Worm (Caenorhabditis elegans) whole organism, L3 larva: Measurements from ENCODE around the gene K10C2.2.

Experiments used
- ZK546.5 ChIP-seq: sonication (generic microtip); optimal IDR thresholded peaks from 2 replicates; lab custom pipeline; 2017; ENCODE audit warnings: missing biosample characterization, missing genetic modification characterization
- ceh-9 ChIP-seq: sonication (generic microtip); optimal IDR thresholded peaks from 2 replicates; lab custom pipeline; 2018; ENCODE audit warnings: missing biosample characterization, missing genetic modification characterization
- egl-27 ChIP-seq: sonication (generic microtip); optimal IDR thresholded peaks from 4 replicates; lab custom pipeline; 2017; ENCODE audit warnings: missing biosample characterization, missing genetic modification reagents, missing genetic modification characterization
- fkh-2 ChIP-seq: fragments of 150-350 bp; optimal IDR thresholded peaks from 2 replicates; lab custom pipeline; 2014; ENCODE audit warnings: missing biosample characterization, missing genetic modification reagents, missing genetic modification characterization
- mdl-1 ChIP-seq: fragments of 150-350 bp; optimal IDR thresholded peaks from 2 replicates; lab custom pipeline; 2014; ENCODE audit warnings: missing biosample characterization, missing genetic modification characterization
- nhr-23 ChIP-seq: fragments of 150-350 bp; optimal IDR thresholded peaks from 2 replicates; lab custom pipeline; 2014; ENCODE audit warnings: missing biosample characterization, missing genetic modification reagents, missing genetic modification characterization
- nhr-25 ChIP-seq: sonication (generic microtip); optimal IDR thresholded peaks from 2 replicates; lab custom pipeline; 2017; ENCODE audit warnings: missing biosample characterization, missing genetic modification characterization
- nhr-76 ChIP-seq: fragments of 150-350 bp; sonication (generic microtip); optimal IDR thresholded peaks from 5 replicates; lab custom pipeline; 2014; ENCODE audit warnings: missing biosample characterization, missing genetic modification characterization
- sea-2 ChIP-seq: fragments of 150-350 bp; sonication (generic microtip); optimal IDR thresholded peaks from 4 replicates; lab custom pipeline; 2014; ENCODE audit warnings: missing biosample characterization, missing genetic modification reagents, missing genetic modification characterization
- tbx-2 ChIP-seq: sonication (generic microtip); optimal IDR thresholded peaks from 2 replicates; lab custom pipeline; 2016; ENCODE audit warnings: mild to moderate bottlenecking, missing genetic modification characterization, missing compliant biosample characterization
- unc-62 ChIP-seq: fragments of 150-350 bp; sonication (generic microtip); optimal IDR thresholded peaks from 4 replicates; lab custom pipeline; 2014; ENCODE audit warnings: missing biosample characterization, missing genetic modification reagents, missing genetic modification characterization
- ztf-11 ChIP-seq: fragments of 150-350 bp; optimal IDR thresholded peaks from 2 replicates; lab custom pipeline; 2014; ENCODE audit warnings: missing biosample characterization, missing genetic modification characterization

DNA sequence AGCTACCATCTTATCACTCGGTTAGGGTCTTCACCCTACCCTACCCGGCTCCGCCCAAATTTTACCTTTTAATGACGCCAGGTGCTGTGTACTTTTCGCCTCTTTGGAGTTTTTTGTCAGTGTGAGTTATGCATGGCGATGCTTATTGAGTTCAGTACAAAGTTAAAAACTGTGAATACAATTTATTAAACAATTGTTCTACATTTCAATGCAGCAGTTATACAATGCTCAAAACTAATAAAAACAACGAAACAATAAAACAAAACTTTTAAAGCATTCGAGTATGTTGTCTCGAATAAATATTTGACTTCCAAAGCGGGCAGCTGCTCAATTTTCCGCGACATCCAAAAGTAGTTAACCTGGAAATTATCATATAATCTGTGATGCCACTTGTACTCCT lies 3.1 kb downstream of the K10C2.2 start, which contains the start of gene ctsa-2:
- TF ChIP-seq ceh-9 (tag; lab: Kevin White, UChicago) (no peak), mdl-1 (no peak), nhr-25 (tag; lab: Kevin White, UChicago) (no peak), nhr-76 (tag; lab: Kevin White, UChicago) (no peak), nhr-23 (tag; lab: Kevin White, UChicago) (no peak), egl-27 (no peak), fkh-2 (tag; lab: Kevin White, UChicago) (no peak), tbx-2 (tag; lab: Kevin White, UChicago) (no peak), sea-2 (GFP tag; lab: Kevin White, UChicago) (no peak), unc-62 (GFP tag; lab: Kevin White, UChicago) (no peak), ztf-11 (no peak), ZK546.5 (tag; lab: Kevin White, UChicago) (no peak)
